Worm (Caenorhabditis elegans) whole organism, L1 larva: ENCODE results near the gene lips-5.
A peak's percentile ranks its signal among the peaks of the same experiment; 100 is the strongest.

Experiments
- C04F5.9 ChIP-seq: sonication (generic microtip); optimal IDR thresholded peaks from 2 replicates; lab custom pipeline; 2016; ENCODE audit warnings: missing genetic modification characterization, missing compliant biosample characterization
- F16B12.6 ChIP-seq: fragments of 150-350 bp; optimal IDR thresholded peaks from 2 replicates; lab custom pipeline; 2014; ENCODE audit warnings: missing biosample characterization, missing genetic modification characterization
- ama-1 ChIP-seq: fragments of 150-350 bp; optimal IDR thresholded peaks from 2 replicates; lab custom pipeline; 2014
- ceh-82 ChIP-seq, 3 experiments: fragments of 150-350 bp in 1 of 3; sonication (generic microtip) in 2 of 3; optimal IDR thresholded peaks; 2 replicates each; lab custom pipeline; 2014 to 2017; ENCODE audit warnings: missing biosample characterization in 3 of 3, missing genetic modification characterization in 3 of 3
- ceh-88 ChIP-seq: fragments of 200-800 bp; sonication (Bioruptor generic); IDR thresholded peaks from 2 replicates; pipeline ENCODE4 v1.3.6; 2022; ENCODE audit warnings: missing genetic modification characterization, missing compliant biosample characterization
- ces-1 ChIP-seq: fragments of 150-350 bp; optimal IDR thresholded peaks from 2 replicates; lab custom pipeline; 2014; ENCODE audit warnings: missing biosample characterization, missing genetic modification reagents, missing genetic modification characterization
- dpl-1 ChIP-seq, 3 experiments: fragments of 150-350 bp in 2 of 3; sonication (generic microtip) in 1 of 3; optimal IDR thresholded peaks; 2 replicates each; lab custom pipeline; 2014 to 2017; ENCODE audit warnings: missing biosample characterization in 3 of 3, missing genetic modification characterization in 3 of 3, missing genetic modification reagents in 3 of 3
- dsc-1 ChIP-seq: sonication (generic microtip); optimal IDR thresholded peaks from 2 replicates; lab custom pipeline; 2016; ENCODE audit warnings: mild to moderate bottlenecking, missing genetic modification characterization, missing compliant biosample characterization
- efl-1 ChIP-seq, 4 experiments: fragments of 150-350 bp; optimal IDR thresholded peaks in 3 of 4; peaks in 1 of 4; 1 replicate in 1 of 4; 2 replicates in 3 of 4; lab custom pipeline; 2014; ENCODE audit warnings: missing biosample characterization in 2 of 4, missing genetic modification characterization in 2 of 4, missing genetic modification reagents in 2 of 4
- efl-3 ChIP-seq: fragments of 200-800 bp; sonication (Bioruptor generic); optimal IDR thresholded peaks from 2 replicates; lab custom pipeline; 2018; ENCODE audit warnings: mild to moderate bottlenecking, missing genetic modification characterization, missing compliant biosample characterization
- egl-13 ChIP-seq: sonication (generic microtip); optimal IDR thresholded peaks from 2 replicates; lab custom pipeline; 2016; ENCODE audit warnings: missing genotype, missing genetic modification reagents, missing genetic modification characterization, missing compliant biosample characterization
- elt-2 ChIP-seq: sonication (generic microtip); optimal IDR thresholded peaks from 2 replicates; lab custom pipeline; 2016; ENCODE audit warnings: missing genetic modification characterization, mild to moderate bottlenecking, inconsistent platforms, missing compliant biosample characterization, missing genetic modification reagents
- elt-3 ChIP-seq, 6 experiments: fragments of 150-350 bp in 1 of 6; sonication (generic microtip); optimal IDR thresholded peaks; 2 replicates each; lab custom pipeline; 2017 to 2018; ENCODE audit warnings: missing biosample characterization in 6 of 6, missing genetic modification characterization in 6 of 6, inconsistent platforms in 1 of 6
- fkh-4 ChIP-seq: sonication (generic microtip); optimal IDR thresholded peaks from 2 replicates; lab custom pipeline; 2016; ENCODE audit warnings: missing compliant biosample characterization, missing genetic modification characterization, borderline replicate concordance
- fkh-8 ChIP-seq: sonication (generic microtip); optimal IDR thresholded peaks from 2 replicates; lab custom pipeline; 2016; ENCODE audit warnings: mild to moderate bottlenecking, missing genetic modification characterization, missing compliant biosample characterization
- isw-1 ChIP-seq: fragments of 200-800 bp; sonication (Bioruptor generic); IDR thresholded peaks from 2 replicates; pipeline ENCODE4 v1.3.6; 2022; ENCODE audit warnings: missing genetic modification characterization, missing compliant biosample characterization
- lin-13 ChIP-seq: fragments of 150-350 bp; optimal IDR thresholded peaks from 2 replicates; lab custom pipeline; 2014; ENCODE audit warnings: missing biosample characterization, missing genetic modification reagents, missing genetic modification characterization
- lin-14 ChIP-seq: fragments of 200-800 bp; sonication (Bioruptor generic); optimal IDR thresholded peaks from 2 replicates; lab custom pipeline; 2018; ENCODE audit warnings: mild to moderate bottlenecking, missing genetic modification characterization, moderate library complexity, missing compliant biosample characterization
- lin-15B ChIP-seq: fragments of 150-350 bp; sonication (generic microtip); optimal IDR thresholded peaks from 3 replicates; lab custom pipeline; 2014; ENCODE audit warnings: missing biosample characterization, missing genetic modification characterization
- lin-35 ChIP-seq, 2 experiments: fragments of 150-350 bp; optimal IDR thresholded peaks; 2 replicates each; lab custom pipeline; 2014; ENCODE audit warnings: missing biosample characterization in 2 of 2, missing genetic modification characterization in 2 of 2, missing genetic modification reagents in 2 of 2
- lin-39 ChIP-seq: fragments of 150-350 bp; optimal IDR thresholded peaks from 2 replicates; lab custom pipeline; 2014; ENCODE audit warnings: missing biosample characterization, missing genetic modification reagents, missing genetic modification characterization
- lir-3 ChIP-seq: sonication (generic microtip); optimal IDR thresholded peaks from 2 replicates; lab custom pipeline; 2016; ENCODE audit warnings: mild to moderate bottlenecking, missing genetic modification characterization, moderate library complexity, missing compliant biosample characterization; ENCODE audit not compliant: poor library complexity
- nhr-19 ChIP-seq: fragments of 200-800 bp; sonication (Bioruptor generic); conservative IDR thresholded peaks from 2 replicates; pipeline ENCODE4 v1.3.6; 2022; ENCODE audit warnings: missing genetic modification characterization, missing compliant biosample characterization
- nhr-47 ChIP-seq: sonication (generic microtip); optimal IDR thresholded peaks from 2 replicates; lab custom pipeline; 2016; ENCODE audit warnings: mild to moderate bottlenecking, missing genetic modification characterization, moderate library complexity, missing compliant biosample characterization
- nhr-71 ChIP-seq: sonication (generic microtip); optimal IDR thresholded peaks from 2 replicates; lab custom pipeline; 2016; ENCODE audit warnings: mild to moderate bottlenecking, missing genetic modification characterization, moderate library complexity, missing compliant biosample characterization
- pag-3 ChIP-seq: sonication (generic microtip); optimal IDR thresholded peaks from 2 replicates; lab custom pipeline; 2017; ENCODE audit warnings: missing genetic modification characterization, mild to moderate bottlenecking, missing compliant biosample characterization, antibody characterized with exemption, borderline replicate concordance; ENCODE audit not compliant: insufficient read depth
- pax-3 ChIP-seq: fragments of 200-800 bp; sonication (Bioruptor generic); optimal IDR thresholded peaks from 2 replicates; lab custom pipeline; 2018; ENCODE audit warnings: mild to moderate bottlenecking, missing genetic modification characterization, moderate library complexity, missing compliant biosample characterization
- pqm-1 ChIP-seq: sonication (generic microtip); optimal IDR thresholded peaks from 3 replicates; lab custom pipeline; 2017; ENCODE audit warnings: missing biosample characterization, missing genetic modification characterization
- rnt-1 ChIP-seq: sonication (generic microtip); optimal IDR thresholded peaks from 2 replicates; lab custom pipeline; 2016; ENCODE audit warnings: mild to moderate bottlenecking, missing genetic modification characterization, moderate library complexity, missing compliant biosample characterization
- snu-23 ChIP-seq: sonication (generic microtip); optimal IDR thresholded peaks from 2 replicates; lab custom pipeline; 2016; ENCODE audit warnings: missing genetic modification characterization, missing compliant biosample characterization
- sox-4 ChIP-seq: sonication (generic microtip); optimal IDR thresholded peaks from 2 replicates; lab custom pipeline; 2016; ENCODE audit warnings: missing genetic modification characterization, missing compliant biosample characterization
- swsn-7 ChIP-seq: sonication (generic microtip); optimal IDR thresholded peaks from 2 replicates; lab custom pipeline; 2016; ENCODE audit warnings: missing genetic modification characterization, missing compliant biosample characterization
- tbx-2 ChIP-seq: sonication (generic microtip); optimal IDR thresholded peaks from 2 replicates; lab custom pipeline; 2016; ENCODE audit warnings: missing genetic modification characterization, missing compliant biosample characterization
- tlp-1 ChIP-seq: fragments of 150-350 bp; optimal IDR thresholded peaks from 2 replicates; lab custom pipeline; 2014; ENCODE audit warnings: missing biosample characterization, missing genetic modification characterization
- unc-130 ChIP-seq: fragments of 150-350 bp; optimal IDR thresholded peaks from 2 replicates; lab custom pipeline; 2017; ENCODE audit warnings: missing biosample characterization, missing genetic modification characterization, inconsistent platforms
- unc-30 ChIP-seq: sonication (generic microtip); optimal IDR thresholded peaks from 2 replicates; lab custom pipeline; 2017; ENCODE audit warnings: missing biosample characterization, missing genetic modification characterization
- unc-86 ChIP-seq: sonication (generic microtip); optimal IDR thresholded peaks from 2 replicates; lab custom pipeline; 2016; ENCODE audit warnings: missing genetic modification characterization, missing compliant biosample characterization
- unc-98 ChIP-seq: fragments of 200-800 bp; sonication (Bioruptor generic); IDR thresholded peaks from 2 replicates; pipeline ENCODE4 v1.3.6; 2022; ENCODE audit warnings: missing genetic modification characterization, missing compliant biosample characterization
- vab-15 ChIP-seq: sonication (generic microtip); optimal IDR thresholded peaks from 2 replicates; lab custom pipeline; 2017; ENCODE audit warnings: missing genotype, mild to moderate bottlenecking, missing genetic modification characterization, missing compliant biosample characterization
- xbp-1 ChIP-seq: sonication (generic microtip); optimal IDR thresholded peaks from 2 replicates; lab custom pipeline; 2016; ENCODE audit warnings: missing genetic modification characterization, missing compliant biosample characterization
- zag-1 ChIP-seq: fragments of 150-350 bp; optimal IDR thresholded peaks from 2 replicates; lab custom pipeline; 2014; ENCODE audit warnings: missing biosample characterization, missing genetic modification characterization
- ztf-11 ChIP-seq, 2 experiments: sonication (generic microtip); optimal IDR thresholded peaks; 2 replicates each; lab custom pipeline; 2016 to 2017; ENCODE audit warnings: missing genetic modification characterization in 2 of 2, missing biosample characterization in 1 of 2, missing compliant biosample characterization in 1 of 2

lips-5 gene

DNA sequence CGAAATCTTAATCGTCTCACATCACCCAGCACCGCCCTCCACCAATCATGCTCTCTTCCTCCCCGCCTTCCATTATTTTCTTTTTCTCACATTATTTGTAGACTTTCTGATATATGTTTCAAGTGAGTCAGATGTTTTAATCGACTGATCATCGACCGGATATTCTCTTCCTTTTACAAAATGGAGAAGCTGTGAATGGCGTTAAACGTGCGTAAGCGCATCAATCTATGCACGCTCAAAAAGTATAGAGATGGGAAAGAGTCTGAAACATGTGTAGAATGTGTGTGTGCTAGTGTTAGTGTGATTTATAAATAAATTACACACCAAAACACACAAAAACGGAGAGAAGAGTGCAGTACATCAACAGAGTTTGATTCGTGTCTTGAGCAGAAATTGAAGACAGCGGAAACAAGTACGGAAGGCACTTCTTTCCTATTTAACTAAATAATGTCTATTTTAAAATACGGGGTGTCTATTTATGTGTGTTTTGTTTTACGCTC, 3.5 kb upstream of the lips-5 start:
- TF ChIP-seq ztf-11 (tag; optimal IDR thresholded peaks at IDR 0.05; lab: Kevin White, UChicago): no peak
- peak; percentile 62 for TF ChIP-seq egl-13 (tag; lab: Kevin White, UChicago)
- no peak for TF ChIP-seq unc-30 (tag; lab: Kevin White, UChicago)
- TF ChIP-seq unc-86 (tag; lab: Kevin White, UChicago): peak; percentile 21
- peak; percentile 13 for TF ChIP-seq lin-14 (GFP tag; lab: Kevin White, UChicago)
- peak; percentile 16 for TF ChIP-seq nhr-47 (tag; lab: Kevin White, UChicago)
- peak; percentile 75 for TF ChIP-seq nhr-71

DNA sequence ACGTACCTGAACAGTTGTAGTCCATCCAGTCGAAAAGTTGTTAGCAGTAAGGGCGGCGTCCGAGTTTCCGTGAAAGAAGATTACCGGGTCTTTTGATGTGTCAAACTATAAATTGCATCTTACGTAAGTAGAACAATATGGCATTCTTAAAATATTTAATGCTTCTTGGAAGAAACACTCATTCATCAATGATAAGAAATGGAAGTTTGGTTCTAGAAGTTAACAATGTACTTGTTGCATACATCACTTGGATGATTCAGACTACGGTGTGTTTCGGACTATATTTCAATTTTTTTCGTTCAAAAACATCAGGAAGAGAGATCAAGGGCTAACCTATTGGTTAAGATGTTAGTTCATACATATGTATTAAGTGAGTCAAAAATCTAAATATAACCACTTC, 1.4 kb downstream of the lips-5 start:
- TF ChIP-seq rnt-1 (tag; lab: Kevin White, UChicago) (no peak), efl-1 (optimal IDR thresholded peaks at IDR 0.05; lab: Kevin White, UChicago) (no peak), efl-1 (GFP tag; optimal IDR thresholded peaks at IDR 0.05 in 1 of 2; lab: Kevin White, UChicago) (peak in 1 of 2 experiments; percentile 94), C04F5.9 (no peak)
- TF ChIP-seq, all 84 proteins: peak for 1

DNA sequence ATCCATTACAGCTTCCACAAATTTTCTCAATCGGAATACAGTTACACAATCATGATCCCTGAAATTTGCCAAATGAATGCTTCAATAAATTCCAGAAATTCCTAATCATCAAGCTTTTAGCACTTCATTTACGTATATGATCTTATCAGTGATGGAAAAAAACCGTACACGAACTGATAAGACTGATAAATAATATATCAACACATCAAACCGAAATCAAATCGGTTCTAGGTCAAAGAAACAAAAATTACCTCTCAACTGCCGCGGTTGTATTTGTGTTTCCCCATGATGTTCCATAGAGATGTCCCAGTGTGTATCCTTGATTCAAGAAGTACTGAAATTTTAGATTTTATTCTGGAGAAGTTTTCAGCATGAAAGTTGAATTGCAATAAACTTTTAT, 2.5 kb downstream of the lips-5 start:
- TF ChIP-seq tlp-1 (peak; percentile 70), elt-2 (tag; lab: Kevin White, UChicago) (peak; percentile 82), unc-130 (tag; lab: Kevin White, UChicago) (no peak), F16B12.6 (tag; lab: Kevin White, UChicago) (no peak), rnt-1 (tag; lab: Kevin White, UChicago) (no peak), vab-15 (tag; lab: Kevin White, UChicago) (no peak), pqm-1 (tag; lab: Kevin White, UChicago) (peak; percentile 84), lir-3 (tag; lab: Kevin White, UChicago) (no peak), lin-13 (GFP tag; lab: Kevin White, UChicago) (no peak), lin-14 (GFP tag; lab: Kevin White, UChicago) (peak; percentile 10), lin-39 (no peak), pag-3 (tag; lab: Kevin White, UChicago) (no peak)

DNA sequence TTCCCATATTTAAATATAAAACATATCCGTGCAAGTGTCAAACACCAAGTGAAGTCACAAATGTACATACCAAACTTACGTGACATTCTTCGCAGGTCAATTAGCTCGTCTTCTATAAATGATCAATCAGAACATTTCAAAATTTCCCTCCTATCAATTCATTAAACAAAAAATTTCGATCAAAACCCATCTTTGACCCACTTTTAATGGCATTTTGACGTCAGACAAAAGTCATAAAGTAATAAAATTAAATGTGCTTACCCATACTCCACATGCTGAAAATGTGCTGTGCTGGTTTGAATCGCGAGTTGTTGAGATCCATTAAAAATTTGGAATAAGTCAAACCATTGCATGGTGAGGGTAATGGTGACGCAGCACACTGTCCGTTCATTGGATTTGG, 3.8 kb downstream of the lips-5 start:
- TF ChIP-seq lin-15B (tag; lab: Kevin White, UChicago) (no peak), dsc-1 (no peak), dpl-1 (GFP tag; optimal IDR thresholded peaks at IDR 0.05; lab: Kevin White, UChicago) (no peak)

DNA sequence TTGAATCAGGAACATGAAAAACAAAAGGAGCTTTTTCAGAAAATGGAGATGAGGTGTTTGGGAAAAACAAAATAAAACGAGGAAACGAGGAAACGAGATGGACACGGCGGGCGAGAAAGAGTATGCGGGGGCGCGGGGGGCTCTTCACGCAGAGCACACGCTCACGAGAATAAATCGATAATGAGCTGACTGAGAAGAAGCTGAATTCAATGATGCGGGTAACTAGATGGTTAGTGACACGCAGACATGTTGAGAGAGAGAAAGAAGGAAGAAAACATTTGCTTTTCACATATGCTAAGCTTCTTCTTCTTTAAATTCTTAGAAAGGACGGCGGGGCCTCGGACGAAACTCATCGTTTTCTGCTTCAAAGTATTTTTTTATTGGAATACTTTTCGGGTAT, 8.0 kb downstream of the lips-5 start:
- peak in 1 of 2 experiments; percentile 58 for TF ChIP-seq lin-35 (GFP tag; optimal IDR thresholded peaks at IDR 0.05; lab: Kevin White, UChicago)
- TF ChIP-seq zag-1 (tag; lab: Kevin White, UChicago): peak; percentile 41
- peak; percentile 58 for TF ChIP-seq pax-3
- TF ChIP-seq unc-30 (tag; lab: Kevin White, UChicago): peak; percentile 35
- peak; percentile 85 for TF ChIP-seq dsc-1
- TF ChIP-seq ama-1 (lab: Kevin White, UChicago): no peak
- TF ChIP-seq tbx-2: peak; percentile 57
- no peak for TF ChIP-seq elt-3 (tag; optimal IDR thresholded peaks at IDR 0.05; lab: Kevin White, UChicago)
- TF ChIP-seq nhr-47 (tag; lab: Kevin White, UChicago): peak; percentile 79
- TF ChIP-seq ces-1 (GFP tag; lab: Kevin White, UChicago): peak; percentile 47
- peak; percentile 86 for TF ChIP-seq nhr-71
- peak; percentile 75 for TF ChIP-seq unc-86 (tag; lab: Kevin White, UChicago)
- peak; percentile 3 for TF ChIP-seq sox-4 (tag; lab: Kevin White, UChicago)
- peak; percentile 56 for TF ChIP-seq isw-1 (GFP tag; lab: Robert Waterston, UW)
- TF ChIP-seq rnt-1 (tag; lab: Kevin White, UChicago): peak; percentile 54
- TF ChIP-seq pqm-1 (tag; lab: Kevin White, UChicago): no peak
- peak; percentile 73 for TF ChIP-seq swsn-7
- TF ChIP-seq fkh-8 (tag; lab: Kevin White, UChicago): peak; percentile 94
- no peak for TF ChIP-seq unc-98 (GFP tag; lab: Robert Waterston, UW)
- TF ChIP-seq snu-23 (GFP tag; lab: Kevin White, UChicago): peak; percentile 69
- peak; percentile 20 for TF ChIP-seq fkh-4 (tag; lab: Kevin White, UChicago)
- TF ChIP-seq ceh-88 (GFP tag; lab: Robert Waterston, UW): peak; percentile 23; the same call in 1 of the 2 replicates
- TF ChIP-seq nhr-19: peak; percentile 49
- TF ChIP-seq ceh-82 (tag; optimal IDR thresholded peaks at IDR 0.05; lab: Kevin White, UChicago): peak; percentile 14 to 74 (median 58)
- no peak for TF ChIP-seq efl-3 (GFP tag; lab: Kevin White, UChicago)
- TF ChIP-seq xbp-1 (tag; lab: Kevin White, UChicago): peak; percentile 48
- peak in 1 of 3 experiments; percentile 34 for TF ChIP-seq dpl-1 (GFP tag; optimal IDR thresholded peaks at IDR 0.05; lab: Kevin White, UChicago)
